Worm (Caenorhabditis elegans) whole organism, L2 larva: ENCODE results near the gene T28A8.6.

Experiments
- C34F6.9 ChIP-seq: fragments of 150-350 bp; optimal IDR thresholded peaks from 2 replicates; lab custom pipeline; 2014; ENCODE audit warnings: missing biosample characterization, missing genetic modification characterization
- F13H6.1 ChIP-seq: sonication (generic microtip); optimal IDR thresholded peaks from 2 replicates; lab custom pipeline; 2016; ENCODE audit warnings: missing genetic modification characterization, missing compliant biosample characterization
- R02D3.7 ChIP-seq: fragments of 150-350 bp; optimal IDR thresholded peaks from 2 replicates; lab custom pipeline; 2014; ENCODE audit warnings: missing biosample characterization, missing genetic modification characterization
- Y55F3AM.14 ChIP-seq: fragments of 200-800 bp; sonication (Bioruptor generic); optimal IDR thresholded peaks from 2 replicates; lab custom pipeline; 2018; ENCODE audit warnings: mild to moderate bottlenecking, missing genetic modification characterization, missing compliant biosample characterization
- ZK546.5 ChIP-seq: sonication (generic microtip); optimal IDR thresholded peaks from 2 replicates; lab custom pipeline; 2017; ENCODE audit warnings: missing biosample characterization, missing genetic modification characterization
- alr-1 ChIP-seq: fragments of 150-350 bp; optimal IDR thresholded peaks from 2 replicates; lab custom pipeline; 2014; ENCODE audit warnings: missing biosample characterization, missing genetic modification characterization
- ama-1 ChIP-seq: fragments of 150-350 bp; optimal IDR thresholded peaks from 2 replicates; lab custom pipeline; 2018; ENCODE audit warnings: inconsistent platforms
- blmp-1 ChIP-seq: sonication (generic microtip); optimal IDR thresholded peaks from 2 replicates; lab custom pipeline; 2017; ENCODE audit warnings: missing genetic modification characterization, mild to moderate bottlenecking, missing compliant biosample characterization, antibody characterized with exemption, moderate library complexity; ENCODE audit not compliant: insufficient read depth
- ceh-82 ChIP-seq: fragments of 150-350 bp; optimal IDR thresholded peaks from 2 replicates; lab custom pipeline; 2014; ENCODE audit warnings: missing biosample characterization, missing genetic modification characterization
- dmd-4 ChIP-seq: sonication (generic microtip); optimal IDR thresholded peaks from 2 replicates; lab custom pipeline; 2017; ENCODE audit warnings: missing biosample characterization, missing genetic modification characterization
- egl-27 ChIP-seq: sonication (generic microtip); optimal IDR thresholded peaks from 3 replicates; lab custom pipeline; 2017; ENCODE audit warnings: missing biosample characterization, missing genetic modification reagents, missing genetic modification characterization
- elt-1 ChIP-seq: fragments of 150-350 bp; optimal IDR thresholded peaks from 2 replicates; lab custom pipeline; 2014; ENCODE audit warnings: missing biosample characterization, missing genetic modification characterization
- elt-3 ChIP-seq: sonication (generic microtip); optimal IDR thresholded peaks from 2 replicates; lab custom pipeline; 2017; ENCODE audit warnings: missing biosample characterization, missing genetic modification characterization
- fos-1 ChIP-seq: fragments of 150-350 bp; optimal IDR thresholded peaks from 2 replicates; lab custom pipeline; 2014; ENCODE audit warnings: missing biosample characterization, missing genetic modification characterization
- gmeb-1 ChIP-seq: fragments of 150-350 bp; optimal IDR thresholded peaks from 2 replicates; lab custom pipeline; 2014; ENCODE audit warnings: missing biosample characterization, missing genetic modification characterization
- lin-11 ChIP-seq: fragments of 150-350 bp; sonication (generic microtip); optimal IDR thresholded peaks from 2 replicates; lab custom pipeline; 2014; ENCODE audit warnings: missing biosample characterization, missing genetic modification characterization, inconsistent platforms, mixed read lengths
- lin-13 ChIP-seq: fragments of 150-350 bp; optimal IDR thresholded peaks from 2 replicates; lab custom pipeline; 2014; ENCODE audit warnings: missing biosample characterization, missing genetic modification reagents, missing genetic modification characterization
- lin-39 ChIP-seq: fragments of 150-350 bp; optimal IDR thresholded peaks from 2 replicates; lab custom pipeline; 2014; ENCODE audit warnings: missing biosample characterization, missing genetic modification reagents, missing genetic modification characterization
- mab-5 ChIP-seq: fragments of 150-350 bp; optimal IDR thresholded peaks from 2 replicates; lab custom pipeline; 2014; ENCODE audit warnings: missing biosample characterization, missing genetic modification characterization
- mbf-1 ChIP-seq: sonication (generic microtip); optimal IDR thresholded peaks from 2 replicates; lab custom pipeline; 2017; ENCODE audit warnings: missing biosample characterization, missing genetic modification characterization
- mdl-1 ChIP-seq, 2 experiments: fragments of 150-350 bp in 1 of 2; sonication (generic microtip) in 1 of 2; optimal IDR thresholded peaks; 2 replicates each; lab custom pipeline; 2017; ENCODE audit warnings: missing biosample characterization in 2 of 2, missing genetic modification characterization in 2 of 2
- nhr-10 ChIP-seq: sonication (generic microtip); optimal IDR thresholded peaks from 2 replicates; lab custom pipeline; 2017; ENCODE audit warnings: missing biosample characterization, missing genetic modification characterization
- nhr-11 ChIP-seq: fragments of 150-350 bp; optimal IDR thresholded peaks from 2 replicates; lab custom pipeline; 2014; ENCODE audit warnings: missing biosample characterization, missing genetic modification characterization
- nhr-129 ChIP-seq: fragments of 150-350 bp; optimal IDR thresholded peaks from 2 replicates; lab custom pipeline; 2014; ENCODE audit warnings: missing biosample characterization, missing genetic modification characterization
- nhr-21 ChIP-seq: fragments of 150-350 bp; optimal IDR thresholded peaks from 2 replicates; lab custom pipeline; 2014; ENCODE audit warnings: missing biosample characterization, missing genetic modification characterization
- nhr-23 ChIP-seq: fragments of 150-350 bp; optimal IDR thresholded peaks from 2 replicates; lab custom pipeline; 2014; ENCODE audit warnings: missing biosample characterization, missing genetic modification reagents, missing genetic modification characterization
- nhr-237 ChIP-seq: fragments of 150-350 bp; optimal IDR thresholded peaks from 2 replicates; lab custom pipeline; 2014; ENCODE audit warnings: missing biosample characterization, missing genetic modification characterization
- nhr-25 ChIP-seq: fragments of 150-350 bp; sonication (generic microtip); optimal IDR thresholded peaks from 3 replicates; lab custom pipeline; 2014; ENCODE audit warnings: missing biosample characterization, missing genetic modification characterization
- nhr-6 ChIP-seq: fragments of 150-350 bp; optimal IDR thresholded peaks from 2 replicates; lab custom pipeline; 2014; ENCODE audit warnings: missing biosample characterization, missing genetic modification characterization
- nhr-77 ChIP-seq: fragments of 150-350 bp; optimal IDR thresholded peaks from 2 replicates; lab custom pipeline; 2014; ENCODE audit warnings: missing biosample characterization, missing genetic modification characterization
- skn-1 ChIP-seq: sonication (generic microtip); optimal IDR thresholded peaks from 2 replicates; lab custom pipeline; 2017; ENCODE audit warnings: missing biosample characterization, missing genetic modification characterization
- sma-3 ChIP-seq: sonication (generic microtip); optimal IDR thresholded peaks from 2 replicates; lab custom pipeline; 2016; ENCODE audit warnings: missing genetic modification reagents, missing genetic modification characterization, missing compliant biosample characterization
- sma-9 ChIP-seq, 2 experiments: fragments of 150-350 bp in 1 of 2; sonication (generic microtip) in 1 of 2; optimal IDR thresholded peaks; 2 replicates each; lab custom pipeline; 2014 to 2016; ENCODE audit warnings: missing genetic modification characterization in 2 of 2, mild to moderate bottlenecking in 1 of 2, missing biosample characterization in 1 of 2, missing compliant biosample characterization in 1 of 2, missing genetic modification reagents in 1 of 2, moderate library complexity in 1 of 2
- snpc-4 ChIP-seq: fragments of 150-350 bp; optimal IDR thresholded peaks from 2 replicates; lab custom pipeline; 2014; ENCODE audit warnings: missing biosample characterization, missing genetic modification characterization
- unc-39 ChIP-seq: fragments of 150-350 bp; optimal IDR thresholded peaks from 2 replicates; lab custom pipeline; 2014; ENCODE audit warnings: missing biosample characterization, missing genetic modification characterization
- unc-55 ChIP-seq: fragments of 150-350 bp; sonication (generic microtip); optimal IDR thresholded peaks from 3 replicates; lab custom pipeline; 2014; ENCODE audit warnings: missing biosample characterization, missing genetic modification reagents, missing genetic modification characterization
- unc-62 ChIP-seq: fragments of 150-350 bp; optimal IDR thresholded peaks from 2 replicates; lab custom pipeline; 2014; ENCODE audit warnings: missing biosample characterization, missing genetic modification reagents, missing genetic modification characterization
- zag-1 ChIP-seq: fragments of 150-350 bp; optimal IDR thresholded peaks from 2 replicates; lab custom pipeline; 2014; ENCODE audit warnings: missing biosample characterization, missing genetic modification characterization
- ztf-1 ChIP-seq: fragments of 200-800 bp; sonication (Bioruptor generic); conservative IDR thresholded peaks from 2 replicates; pipeline ENCODE4 v1.3.6; 2022; ENCODE audit warnings: missing genetic modification characterization, missing compliant biosample characterization

T28A8.6 gene

DNA sequence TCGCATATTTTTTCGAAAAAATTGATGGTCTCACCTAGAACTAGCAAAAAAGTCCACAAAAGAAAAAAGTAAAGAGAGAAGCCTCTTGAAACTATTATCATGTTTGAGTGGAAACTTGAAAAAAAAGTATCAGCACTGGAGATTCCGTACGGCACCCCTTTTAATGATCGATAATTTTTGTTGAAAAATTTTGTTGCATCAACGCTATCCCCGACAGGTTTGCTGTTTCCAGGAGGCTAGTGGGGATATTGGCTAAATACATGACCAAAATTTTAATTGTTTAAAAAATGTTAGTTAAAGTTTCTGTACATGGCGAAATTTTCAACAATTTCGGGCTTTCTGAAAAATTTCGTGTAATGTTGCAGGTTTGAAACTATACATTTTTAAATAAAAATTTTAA, 3.4 kb upstream of the T28A8.6 start, which contains the start of gene T28A8.2:
T28A8.2 (minus strand) TSS at position 101 of the 400 bp plus-strand sequence.
- TF ChIP-seq nhr-25 (tag; lab: Kevin White, UChicago) (no peak), C34F6.9 (no peak), lin-13 (no peak), nhr-6 (no peak), R02D3.7 (tag; lab: Kevin White, UChicago) (no peak), mbf-1 (no peak), mdl-1 (tag; optimal IDR thresholded peaks at IDR 0.05; lab: Kevin White, UChicago) (no peak), nhr-11 (tag; lab: Kevin White, UChicago) (no peak), nhr-129 (no peak), ztf-1 (GFP tag; lab: Robert Waterston, UW) (no peak), gmeb-1 (tag; lab: Kevin White, UChicago) (no peak), elt-3 (tag; lab: Kevin White, UChicago) (no peak), nhr-237 (tag; lab: Kevin White, UChicago) (no peak), blmp-1 (no peak), sma-3 (GFP tag; lab: Kevin White, UChicago) (no peak), F13H6.1 (tag; lab: Kevin White, UChicago) (no peak), dmd-4 (tag; lab: Kevin White, UChicago) (no peak), nhr-10 (tag; lab: Kevin White, UChicago) (no peak), nhr-23 (tag; lab: Kevin White, UChicago) (no peak)

DNA sequence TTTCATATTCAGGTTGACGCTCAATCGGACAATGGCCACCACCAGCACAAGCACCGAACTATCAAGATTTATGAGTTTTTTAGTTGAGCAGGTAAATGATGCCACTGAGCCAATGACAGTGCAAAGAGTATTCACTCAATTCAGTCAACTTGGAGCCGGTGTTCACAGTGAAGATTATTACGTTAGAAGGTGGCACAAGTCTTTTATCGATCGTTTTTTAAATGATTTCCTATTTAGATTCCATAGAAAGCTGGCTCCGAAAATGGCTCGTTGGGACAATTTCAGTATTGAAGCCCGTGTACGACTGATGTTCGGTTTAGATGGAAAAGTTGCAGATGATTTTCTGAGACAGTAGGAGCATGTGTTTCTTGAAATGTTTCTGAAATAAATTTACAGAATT, 2.6 kb downstream of the T28A8.6 start, which contains the start of gene T28A8.5:
T28A8.5 (plus strand) TSS at position 32 of the 400 bp plus-strand sequence.
- TF ChIP-seq alr-1 (no peak), nhr-23 (tag; lab: Kevin White, UChicago) (no peak), egl-27 (tag; lab: Kevin White, UChicago) (no peak), fos-1 (tag; lab: Kevin White, UChicago) (no peak), nhr-237 (tag; lab: Kevin White, UChicago) (no peak), zag-1 (no peak), lin-13 (no peak), nhr-77 (no peak)
- TF ChIP-seq, all 48 proteins: peak for 0

DNA sequence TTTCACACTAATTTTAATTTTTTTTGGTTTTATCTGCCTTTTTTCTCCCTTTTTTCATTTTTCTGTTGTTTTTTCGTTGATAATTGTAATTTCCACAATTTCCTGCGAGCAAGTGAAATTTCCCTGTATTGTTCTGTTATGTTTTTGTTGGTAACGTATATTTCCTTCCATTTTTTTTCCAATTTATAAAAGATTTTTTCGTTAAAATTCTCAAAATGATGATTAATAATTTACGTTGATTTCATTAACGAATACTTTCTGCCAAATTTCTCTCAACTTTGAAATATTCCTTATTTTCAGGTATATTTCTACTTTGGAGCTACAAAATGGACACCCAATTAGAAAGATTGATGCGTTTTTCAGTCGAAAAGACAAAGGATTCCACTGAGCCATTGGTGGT, 3.5 kb downstream of the T28A8.6 start, which contains the start of gene T28A8.8:
T28A8.8 (plus strand) TSS at position 301 of the 400 bp plus-strand sequence.
- no peak for TF ChIP-seq lin-39 (tag; lab: Kevin White, UChicago)
- TF ChIP-seq blmp-1: no peak
- TF ChIP-seq skn-1 (tag; lab: Kevin White, UChicago): no peak
- no peak for TF ChIP-seq elt-1 (tag; lab: Kevin White, UChicago)
- no peak for TF ChIP-seq Y55F3AM.14 (GFP tag; lab: Kevin White, UChicago)
- no peak for TF ChIP-seq nhr-21 (tag; lab: Kevin White, UChicago)
- TF ChIP-seq ceh-82: no peak
- no peak for TF ChIP-seq F13H6.1 (tag; lab: Kevin White, UChicago)
- TF ChIP-seq sma-3 (GFP tag; lab: Kevin White, UChicago): no peak
- no peak for TF ChIP-seq mab-5
- TF ChIP-seq nhr-6: no peak
- TF ChIP-seq elt-3 (tag; lab: Kevin White, UChicago): no peak
- TF ChIP-seq ztf-1 (GFP tag; lab: Robert Waterston, UW): no peak
- TF ChIP-seq unc-55: no peak
- TF ChIP-seq gmeb-1 (tag; lab: Kevin White, UChicago): no peak
- TF ChIP-seq alr-1: no peak
- no peak for TF ChIP-seq sma-9 (GFP tag; optimal IDR thresholded peaks at IDR 0.05; lab: Kevin White, UChicago)
- TF ChIP-seq sma-9 (tag; optimal IDR thresholded peaks at IDR 0.05; lab: Kevin White, UChicago): no peak

DNA sequence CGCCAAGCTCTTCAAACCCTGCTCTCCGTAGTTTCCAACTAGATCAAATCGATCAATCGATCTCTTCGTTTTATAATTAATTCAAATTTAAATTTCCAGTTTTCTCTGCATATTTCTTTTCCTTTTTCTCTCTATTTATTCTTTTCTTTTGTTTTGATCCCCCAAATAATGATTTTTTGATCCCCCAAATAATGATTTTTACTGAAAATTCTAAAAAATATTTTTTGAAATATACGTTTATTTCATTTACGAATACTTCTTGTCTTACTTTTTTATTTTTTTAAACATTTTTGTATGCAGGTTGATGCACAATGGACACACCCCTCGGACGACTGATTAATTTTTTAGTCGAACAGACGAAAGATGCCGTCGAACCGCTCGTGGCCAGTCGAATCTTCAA, 4.4 kb downstream of the T28A8.6 start, which contains the start of gene T28A8.4:
T28A8.4 (plus strand) TSS at position 301 of the 400 bp plus-strand sequence.
- TF ChIP-seq ama-1 (lab: Kevin White, UChicago) (no peak), skn-1 (tag; lab: Kevin White, UChicago) (no peak), F13H6.1 (tag; lab: Kevin White, UChicago) (no peak), nhr-11 (tag; lab: Kevin White, UChicago) (no peak)

DNA sequence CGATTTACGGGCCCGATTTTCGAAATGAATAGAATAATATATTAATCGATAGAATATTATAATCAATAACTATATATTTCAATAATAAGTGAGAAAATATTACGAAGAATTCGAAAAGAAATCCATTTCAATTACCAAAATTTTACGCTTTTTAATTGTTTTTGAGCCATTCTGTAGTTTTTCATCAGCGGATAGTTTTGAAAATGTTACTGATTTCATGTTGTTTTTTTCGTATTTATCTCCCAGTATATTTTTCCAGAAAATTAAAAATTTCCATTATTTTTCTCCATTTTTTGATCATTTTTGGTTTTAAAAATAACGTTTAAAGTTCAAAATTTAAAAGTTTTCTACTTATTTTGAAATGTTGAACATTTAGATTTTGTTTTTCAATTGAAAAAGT, 6.7 kb downstream of the T28A8.6 start, which contains the start of gene T28A8.3:
T28A8.3 (plus strand) TSS at position 301 of the 400 bp plus-strand sequence.
- TF ChIP-seq lin-13: no peak
- no peak for TF ChIP-seq skn-1 (tag; lab: Kevin White, UChicago)
- no peak for TF ChIP-seq mdl-1 (tag; optimal IDR thresholded peaks at IDR 0.05; lab: Kevin White, UChicago)
- no peak for TF ChIP-seq dmd-4 (tag; lab: Kevin White, UChicago)
- TF ChIP-seq nhr-11 (tag; lab: Kevin White, UChicago): no peak
- no peak for TF ChIP-seq ama-1 (lab: Kevin White, UChicago)
- TF ChIP-seq ZK546.5 (tag; lab: Kevin White, UChicago): no peak
- TF ChIP-seq unc-62: no peak
- no peak for TF ChIP-seq snpc-4 (tag; lab: Kevin White, UChicago)
- TF ChIP-seq alr-1: no peak
- TF ChIP-seq Y55F3AM.14 (GFP tag; lab: Kevin White, UChicago): no peak
- no peak for TF ChIP-seq mbf-1
- TF ChIP-seq unc-39 (tag; lab: Kevin White, UChicago): no peak
- TF ChIP-seq sma-9 (GFP tag; optimal IDR thresholded peaks at IDR 0.05; lab: Kevin White, UChicago): no peak
- TF ChIP-seq sma-9 (tag; optimal IDR thresholded peaks at IDR 0.05; lab: Kevin White, UChicago): no peak
- no peak for TF ChIP-seq zag-1
- no peak for TF ChIP-seq lin-11 (tag; lab: Kevin White, UChicago)
- no peak for TF ChIP-seq nhr-21 (tag; lab: Kevin White, UChicago)
- no peak for TF ChIP-seq nhr-237 (tag; lab: Kevin White, UChicago)
- TF ChIP-seq gmeb-1 (tag; lab: Kevin White, UChicago): no peak
